Worm (Caenorhabditis elegans) whole organism, young adult: ENCODE measurements around the gene B0432.10.
A peak's percentile ranks its signal among the peaks of the same experiment; 100 is the strongest.

Experiments
- B0336.3 ChIP-seq: fragments of 200-800 bp; sonication (Bioruptor generic); IDR thresholded peaks from 2 replicates; pipeline ENCODE4 v1.3.6; 2022; ENCODE audit warnings: missing genetic modification characterization, missing compliant biosample characterization
- D2030.7 ChIP-seq: fragments of 200-800 bp; sonication (Bioruptor generic); IDR thresholded peaks from 2 replicates; pipeline ENCODE4 v1.3.6; 2022; ENCODE audit warnings: missing genetic modification reagents, missing genetic modification characterization, missing compliant biosample characterization
- F10E7.11 ChIP-seq: sonication (generic microtip); optimal IDR thresholded peaks from 2 replicates; lab custom pipeline; 2017; ENCODE audit warnings: mild to moderate bottlenecking, missing genetic modification characterization, moderate library complexity, missing compliant biosample characterization
- F23B12.7 ChIP-seq: sonication (generic microtip); optimal IDR thresholded peaks from 2 replicates; lab custom pipeline; 2017; ENCODE audit warnings: missing genetic modification characterization, mild to moderate bottlenecking, missing compliant biosample characterization, antibody characterized with exemption, moderate library complexity; ENCODE audit not compliant: insufficient read depth
- F52B5.7 ChIP-seq: sonication (generic microtip); optimal IDR thresholded peaks from 2 replicates; lab custom pipeline; 2016; ENCODE audit warnings: mild to moderate bottlenecking, missing genetic modification characterization, missing compliant biosample characterization
- F57C9.4 ChIP-seq: sonication (generic microtip); optimal IDR thresholded peaks from 2 replicates; lab custom pipeline; 2017; ENCODE audit warnings: mild to moderate bottlenecking, missing genetic modification characterization, missing compliant biosample characterization
- Y67H2A.10 ChIP-seq: fragments of 200-800 bp; sonication (Bioruptor generic); conservative IDR thresholded peaks from 2 replicates; pipeline ENCODE4 v1.3.6; 2022; ENCODE audit warnings: missing genetic modification reagents, missing genetic modification characterization, missing compliant biosample characterization
- ZK185.1 ChIP-seq: sonication (generic microtip); optimal IDR thresholded peaks from 2 replicates; lab custom pipeline; 2016; ENCODE audit warnings: mild to moderate bottlenecking, missing genetic modification characterization, missing compliant biosample characterization; ENCODE audit not compliant: poor library complexity, severe bottlenecking
- ama-1 ChIP-seq, 3 experiments: fragments of 150-350 bp in 1 of 3; sonication (generic microtip) in 2 of 3; optimal IDR thresholded peaks; 2 replicates each; lab custom pipeline; 2014 to 2018; ENCODE audit warnings: missing biosample characterization in 2 of 3, missing genetic modification characterization in 2 of 3, missing genetic modification reagents in 2 of 3
- athp-1 ChIP-seq: sonication (generic microtip); optimal IDR thresholded peaks from 2 replicates; lab custom pipeline; 2017; ENCODE audit warnings: mild to moderate bottlenecking, missing genetic modification characterization, missing compliant biosample characterization
- attf-5 ChIP-seq: fragments of 200-800 bp; sonication (Bioruptor generic); optimal IDR thresholded peaks from 2 replicates; lab custom pipeline; 2018; ENCODE audit warnings: mild to moderate bottlenecking, missing genetic modification characterization, missing compliant biosample characterization
- bed-2 ChIP-seq: fragments of 200-800 bp; sonication (Bioruptor generic); IDR thresholded peaks from 2 replicates; pipeline ENCODE4 v1.3.6; 2022; ENCODE audit warnings: missing genetic modification reagents, missing genetic modification characterization, missing compliant biosample characterization
- cebp-1 ChIP-seq, 2 experiments: fragments of 200-800 bp in 1 of 2; sonication (Bioruptor generic) in 1 of 2; sonication (generic microtip) in 1 of 2; IDR thresholded peaks in 1 of 2; optimal IDR thresholded peaks in 1 of 2; 2 replicates each; pipeline versions ENCODE4 v1.3.6 to Lab custom; 2017 to 2022; ENCODE audit warnings: missing compliant biosample characterization in 2 of 2, missing genetic modification characterization in 2 of 2, mild to moderate bottlenecking in 1 of 2, missing genetic modification reagents in 1 of 2, moderate library complexity in 1 of 2
- ceh-27 ChIP-seq: fragments of 200-800 bp; sonication (Bioruptor generic); optimal IDR thresholded peaks from 2 replicates; lab custom pipeline; 2018; ENCODE audit warnings: mild to moderate bottlenecking, missing genetic modification characterization, moderate library complexity, missing compliant biosample characterization
- ceh-40 ChIP-seq: fragments of 200-800 bp; sonication (Bioruptor generic); IDR thresholded peaks from 2 replicates; pipeline ENCODE4 v1.3.6; 2022; ENCODE audit warnings: missing genetic modification characterization, missing compliant biosample characterization
- dox-1 ChIP-seq: fragments of 200-800 bp; sonication (Bioruptor generic); IDR thresholded peaks from 2 replicates; pipeline ENCODE4 v1.3.6; 2022; ENCODE audit warnings: missing genetic modification reagents, missing genetic modification characterization, missing compliant biosample characterization
- ekl-4 ChIP-seq: fragments of 200-800 bp; sonication (Bioruptor generic); IDR thresholded peaks from 2 replicates; pipeline ENCODE4 v1.3.6; 2022; ENCODE audit warnings: missing genetic modification reagents, missing genetic modification characterization, missing compliant biosample characterization
- hlh-12 ChIP-seq: sonication (generic microtip); optimal IDR thresholded peaks from 2 replicates; lab custom pipeline; 2016; ENCODE audit warnings: missing genetic modification characterization, missing compliant biosample characterization
- hlh-26 ChIP-seq: fragments of 200-800 bp; sonication (Bioruptor generic); conservative IDR thresholded peaks from 2 replicates; pipeline ENCODE4 v1.3.6; 2022; ENCODE audit warnings: missing genetic modification reagents, missing genetic modification characterization, missing compliant biosample characterization
- hmg-20 ChIP-seq: fragments of 200-800 bp; sonication (Bioruptor generic); IDR thresholded peaks from 2 replicates; pipeline ENCODE4 v1.3.6; 2022; ENCODE audit warnings: missing genetic modification reagents, missing genetic modification characterization, missing compliant biosample characterization
- hsf-1 ChIP-seq: fragments of 200-800 bp; sonication (Bioruptor generic); IDR thresholded peaks from 2 replicates; pipeline ENCODE4 v1.3.6; 2022; ENCODE audit warnings: missing genetic modification reagents, missing genetic modification characterization, missing compliant biosample characterization
- lin-35 ChIP-seq, 3 experiments: fragments of 150-350 bp in 2 of 3; sonication (generic microtip) in 1 of 3; optimal IDR thresholded peaks; 2 replicates each; lab custom pipeline; 2014 to 2018; ENCODE audit warnings: missing biosample characterization in 3 of 3, missing genetic modification characterization in 3 of 3, missing genetic modification reagents in 3 of 3
- lir-1 ChIP-seq: fragments of 200-800 bp; sonication (Bioruptor generic); conservative IDR thresholded peaks from 2 replicates; pipeline ENCODE4 v1.3.6; 2022; ENCODE audit warnings: missing genetic modification reagents, missing genetic modification characterization, missing compliant biosample characterization
- lsl-1 ChIP-seq: fragments of 200-800 bp; sonication (Bioruptor generic); optimal IDR thresholded peaks from 2 replicates; lab custom pipeline; 2018; ENCODE audit warnings: mild to moderate bottlenecking, missing genetic modification characterization, moderate library complexity, missing compliant biosample characterization
- mel-28 ChIP-seq: sonication (generic microtip); optimal IDR thresholded peaks from 2 replicates; lab custom pipeline; 2016; ENCODE audit warnings: borderline replicate concordance, mild to moderate bottlenecking, missing genetic modification characterization, missing compliant biosample characterization
- mxl-1 ChIP-seq: sonication (generic microtip); optimal IDR thresholded peaks from 2 replicates; lab custom pipeline; 2016; ENCODE audit warnings: missing genetic modification characterization, missing compliant biosample characterization
- nhr-27 ChIP-seq: fragments of 200-800 bp; sonication (Bioruptor generic); optimal IDR thresholded peaks from 2 replicates; lab custom pipeline; 2018; ENCODE audit warnings: mild to moderate bottlenecking, missing genetic modification characterization, moderate library complexity, missing compliant biosample characterization
- nhr-80 ChIP-seq: sonication (generic microtip); optimal IDR thresholded peaks from 2 replicates; lab custom pipeline; 2016; ENCODE audit warnings: missing genetic modification characterization, missing compliant biosample characterization
- nhr-90 ChIP-seq: sonication (generic microtip); optimal IDR thresholded peaks from 2 replicates; lab custom pipeline; 2016; ENCODE audit warnings: missing genotype, mild to moderate bottlenecking, missing genetic modification characterization, missing compliant biosample characterization
- pha-4 ChIP-seq: fragments of 150-350 bp; sonication (generic microtip); optimal IDR thresholded peaks from 2 replicates; lab custom pipeline; 2014; ENCODE audit warnings: missing biosample characterization, missing genetic modification reagents, missing genetic modification characterization
- repo-1 ChIP-seq: sonication (generic microtip); optimal IDR thresholded peaks from 2 replicates; lab custom pipeline; 2017; ENCODE audit warnings: mild to moderate bottlenecking, missing genetic modification characterization, missing compliant biosample characterization
- snpc-1.3 ChIP-seq: sonication (generic microtip); optimal IDR thresholded peaks from 2 replicates; lab custom pipeline; 2017; ENCODE audit warnings: missing genetic modification characterization, mild to moderate bottlenecking, missing compliant biosample characterization, antibody characterized with exemption, moderate library complexity, missing genotype, missing genetic modification reagents; ENCODE audit not compliant: insufficient read depth
- snpc-3.4 ChIP-seq: sonication (generic microtip); optimal IDR thresholded peaks from 2 replicates; lab custom pipeline; 2017; ENCODE audit warnings: missing genetic modification characterization, mild to moderate bottlenecking, missing compliant biosample characterization, antibody characterized with exemption, moderate library complexity, missing genotype, missing genetic modification reagents
- snpc-4 ChIP-seq, 5 experiments: fragments of 150-350 bp in 1 of 5; sonication (generic microtip) in 4 of 5; optimal IDR thresholded peaks; 2 replicates each; lab custom pipeline; 2014 to 2018; ENCODE audit warnings: missing genetic modification characterization in 5 of 5, missing biosample characterization in 3 of 5, antibody characterized with exemption in 2 of 5, mild to moderate bottlenecking in 2 of 5, missing compliant biosample characterization in 2 of 5, missing genotype in 2 of 5, moderate library complexity in 2 of 5, missing genetic modification reagents in 1 of 5
- tlf-1 ChIP-seq: fragments of 200-800 bp; sonication (Bioruptor generic); optimal IDR thresholded peaks from 2 replicates; lab custom pipeline; 2018; ENCODE audit warnings: mild to moderate bottlenecking, missing genetic modification characterization, missing compliant biosample characterization
- unc-62 ChIP-seq: fragments of 150-350 bp; optimal IDR thresholded peaks from 2 replicates; lab custom pipeline; 2014; ENCODE audit warnings: missing biosample characterization, missing genetic modification reagents, missing genetic modification characterization
- xnd-1 ChIP-seq: sonication (generic microtip); optimal IDR thresholded peaks from 2 replicates; lab custom pipeline; 2016; ENCODE audit warnings: missing genotype, missing genetic modification reagents, missing genetic modification characterization, missing compliant biosample characterization
- zim-3 ChIP-seq: sonication (generic microtip); optimal IDR thresholded peaks from 2 replicates; lab custom pipeline; 2017; ENCODE audit warnings: mild to moderate bottlenecking, missing genetic modification characterization, moderate library complexity, missing compliant biosample characterization
- ztf-18 ChIP-seq: sonication (generic microtip); optimal IDR thresholded peaks from 2 replicates; lab custom pipeline; 2016; ENCODE audit warnings: missing genotype, mild to moderate bottlenecking, missing genetic modification characterization, missing compliant biosample characterization
- ztf-26 ChIP-seq: sonication (generic microtip); optimal IDR thresholded peaks from 2 replicates; lab custom pipeline; 2017; ENCODE audit warnings: missing genetic modification characterization, missing compliant biosample characterization

The B0432.10 gene

DNA sequence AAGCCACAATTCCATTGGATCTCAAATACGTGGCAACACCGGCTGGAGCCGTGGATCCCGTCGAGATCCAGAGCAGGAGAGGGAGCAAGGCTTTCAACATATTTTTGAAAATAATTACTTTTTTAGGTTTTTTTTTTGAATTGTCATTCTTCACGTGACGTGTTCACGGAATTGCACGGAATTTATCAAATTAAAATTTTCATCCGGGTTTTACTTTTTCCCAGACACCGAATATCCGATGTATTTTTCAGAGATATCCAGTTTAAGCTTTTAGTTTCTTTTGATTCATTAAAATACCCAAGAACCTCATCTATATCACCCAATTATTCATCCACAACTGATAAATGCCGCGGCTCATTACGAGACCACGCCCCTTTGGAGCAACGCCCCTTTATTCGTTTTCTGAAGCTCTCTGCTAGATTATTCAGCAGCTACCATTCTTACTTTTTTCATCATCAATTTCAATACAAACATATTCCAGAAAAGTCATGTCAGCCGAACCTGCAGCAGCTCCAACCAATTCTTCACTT is 10.9 kb upstream of the B0432.10 start, which contains the start of the genes clec-117 and B0432.1 (continued):
- no peak for TF ChIP-seq hlh-12 (tag; lab: Kevin White, UChicago)
- no peak for TF ChIP-seq athp-1 (tag; lab: Kevin White, UChicago)
- no peak for TF ChIP-seq ZK185.1 (tag; lab: Kevin White, UChicago)
- no peak for TF ChIP-seq ztf-18 (tag; lab: Kevin White, UChicago)
- no peak for TF ChIP-seq hsf-1 (GFP tag; lab: Robert Waterston, UW)
- TF ChIP-seq repo-1 (tag; lab: Kevin White, UChicago) = no peak
- no peak for TF ChIP-seq F23B12.7
- no peak for TF ChIP-seq lir-1 (GFP tag; lab: Robert Waterston, UW)
- no peak for TF ChIP-seq attf-5 (GFP tag; lab: Kevin White, UChicago)
- TF ChIP-seq, all 124 proteins: peak for 0

DNA sequence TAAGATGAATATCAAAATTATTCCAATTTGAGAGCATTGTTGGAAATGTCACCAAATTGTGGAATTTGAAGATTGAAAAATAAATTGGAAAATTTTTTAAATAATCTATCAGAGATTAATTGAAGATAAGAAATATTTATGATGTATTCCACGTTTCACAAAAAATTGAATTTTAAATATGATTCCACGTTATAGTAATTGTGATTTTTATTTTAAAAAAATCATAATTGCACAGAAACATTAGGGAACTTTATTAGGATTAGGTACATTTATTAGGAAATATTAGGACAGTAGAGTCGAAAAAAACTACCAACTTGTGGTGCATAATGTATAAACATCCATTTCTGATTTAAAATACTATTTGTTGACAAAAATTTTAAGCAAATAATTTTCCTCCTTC is 8.5 kb upstream of the B0432.10 start, which contains the start of gene B0432.11:
TSS of gene B0432.11 (minus strand) at position 101 of the 400 bp plus-strand sequence.
- TF ChIP-seq ztf-26 (tag; lab: Kevin White, UChicago) = no peak
- TF ChIP-seq pha-4 (tag; lab: Kevin White, UChicago) = no peak
- no peak for TF ChIP-seq athp-1 (tag; lab: Kevin White, UChicago)
- TF ChIP-seq nhr-90 (tag; lab: Kevin White, UChicago) = no peak
- TF ChIP-seq D2030.7 = no peak
- no peak for TF ChIP-seq nhr-27
- no peak for TF ChIP-seq tlf-1 (GFP tag; lab: Kevin White, UChicago)
- TF ChIP-seq lsl-1 (GFP tag; lab: Kevin White, UChicago) = no peak
- TF ChIP-seq ceh-40 (GFP tag; lab: Robert Waterston, UW) = no peak
- no peak for TF ChIP-seq Y67H2A.10 (GFP tag; lab: Robert Waterston, UW)
- no peak for TF ChIP-seq zim-3
- TF ChIP-seq mel-28 = no peak
- no peak for TF ChIP-seq snpc-4 (GFP tag; optimal IDR thresholded peaks at IDR 0.05; lab: Kevin White, UChicago)
- TF ChIP-seq snpc-4 (tag; optimal IDR thresholded peaks at IDR 0.05; lab: Kevin White, UChicago) = no peak
- TF ChIP-seq ztf-18 (tag; lab: Kevin White, UChicago) = no peak
- no peak for TF ChIP-seq B0336.3 (GFP tag; lab: Robert Waterston, UW)
- TF ChIP-seq mxl-1 (tag; lab: Kevin White, UChicago) = no peak
- no peak for TF ChIP-seq F52B5.7 (tag; lab: Kevin White, UChicago)
- no peak for TF ChIP-seq unc-62
- TF ChIP-seq F23B12.7 = no peak

DNA sequence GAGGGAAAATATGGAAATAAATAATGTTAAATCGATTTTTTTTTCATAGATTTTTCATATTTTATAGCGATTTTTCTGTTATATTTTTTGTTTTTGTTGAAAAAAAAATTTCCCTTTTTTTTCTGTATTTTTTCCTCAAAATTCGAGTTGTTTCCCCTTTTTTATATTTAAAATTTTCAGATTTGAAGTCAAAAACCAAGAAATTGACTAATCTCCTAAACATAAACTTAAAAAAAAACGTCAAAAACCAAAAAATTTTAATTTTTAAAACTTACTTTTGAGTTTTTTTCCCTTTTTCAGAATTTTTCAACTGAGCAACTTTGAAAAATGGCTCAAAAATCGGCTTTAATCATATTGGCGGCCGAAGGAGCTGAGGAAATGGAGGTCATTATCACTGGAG is 4.2 kb upstream of the B0432.10 start, which contains the start of gene djr-1.1:
TSS of gene djr-1.1 (plus strand) at position 301 of the 400 bp plus-strand sequence.
- no peak for TF ChIP-seq ceh-27 (GFP tag; lab: Kevin White, UChicago)
- no peak for TF ChIP-seq bed-2
- no peak for TF ChIP-seq dox-1 (GFP tag; lab: Robert Waterston, UW)
- no peak for TF ChIP-seq lir-1 (GFP tag; lab: Robert Waterston, UW)
- TF ChIP-seq snpc-1.3 (tag; lab: Kevin White, UChicago) = no peak
- TF ChIP-seq hmg-20 (GFP tag; lab: Robert Waterston, UW) = no peak
- TF ChIP-seq ztf-18 (tag; lab: Kevin White, UChicago) = no peak
- TF ChIP-seq B0336.3 (GFP tag; lab: Robert Waterston, UW) = no peak
- no peak for TF ChIP-seq mxl-1 (tag; lab: Kevin White, UChicago)
- TF ChIP-seq ama-1 (optimal IDR thresholded peaks at IDR 0.05; lab: Kevin White, UChicago) = no peak
- no peak for TF ChIP-seq ama-1 (GFP tag; optimal IDR thresholded peaks at IDR 0.05; lab: Kevin White, UChicago)

DNA sequence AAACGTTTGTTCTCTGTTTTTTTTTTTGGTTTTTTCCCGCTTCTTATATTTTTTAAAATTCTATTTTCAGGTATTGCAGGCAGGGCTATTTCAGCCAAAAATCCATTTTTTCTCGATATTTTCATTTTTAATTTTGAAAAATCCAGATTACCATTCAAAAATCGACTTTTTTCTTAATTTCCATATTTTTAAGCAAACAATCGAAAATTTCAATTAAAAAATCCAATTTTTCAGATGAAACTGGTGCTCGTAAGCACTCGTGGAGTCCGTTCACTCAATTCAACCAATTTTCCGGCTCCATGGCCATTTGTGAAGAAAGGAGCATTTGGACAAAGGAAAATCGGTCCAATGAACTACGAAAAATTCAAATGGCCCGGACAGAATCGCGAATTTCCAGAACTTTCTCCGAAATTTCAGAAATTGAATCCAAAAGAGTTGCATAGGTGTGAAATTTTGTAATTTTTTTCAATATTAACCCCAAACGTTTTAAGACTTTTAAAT is 2.7 kb upstream of the B0432.10 start, which contains the start of gene mrpl-41:
TSS of gene mrpl-41 (plus strand) at position 235 of the 501 bp plus-strand sequence.
- TF ChIP-seq athp-1 (tag; lab: Kevin White, UChicago) = peak; percentile 11
- TF ChIP-seq snpc-3.4 (tag; lab: Kevin White, UChicago) = no peak
- TF ChIP-seq ekl-4 (GFP tag; lab: Robert Waterston, UW) = peak; percentile 53; the same call in 1 of the 2 replicates
- TF ChIP-seq hmg-20 (GFP tag; lab: Robert Waterston, UW) = 0 out of 2 replicates have a peak, but pooled peaks have one; percentile 30
- peak; percentile 38 for TF ChIP-seq F10E7.11 (tag; lab: Kevin White, UChicago)
- TF ChIP-seq F57C9.4 (tag; lab: Kevin White, UChicago) = peak; percentile 3
- TF ChIP-seq xnd-1 (tag; lab: Kevin White, UChicago) = no peak
- no peak for TF ChIP-seq hlh-26 (GFP tag; lab: Robert Waterston, UW)
- peak in 1 of 3 experiments; percentile 21 for TF ChIP-seq lin-35 (GFP tag; optimal IDR thresholded peaks at IDR 0.05; lab: Kevin White, UChicago)
- no peak for TF ChIP-seq cebp-1 (GFP tag; IDR thresholded peaks at IDR 0.05; lab: Robert Waterston, UW)
- peak; percentile 28 for TF ChIP-seq cebp-1 (tag; optimal IDR thresholded peaks at IDR 0.05; lab: Kevin White, UChicago)
- no peak for TF ChIP-seq nhr-80 (tag; lab: Kevin White, UChicago)
- TF ChIP-seq F52B5.7 (tag; lab: Kevin White, UChicago) = peak; percentile 43
